Fruit fly (Drosophila melanogaster): Measurements from ENCODE around the gene CG34398.

Gene CG34398

DNA sequence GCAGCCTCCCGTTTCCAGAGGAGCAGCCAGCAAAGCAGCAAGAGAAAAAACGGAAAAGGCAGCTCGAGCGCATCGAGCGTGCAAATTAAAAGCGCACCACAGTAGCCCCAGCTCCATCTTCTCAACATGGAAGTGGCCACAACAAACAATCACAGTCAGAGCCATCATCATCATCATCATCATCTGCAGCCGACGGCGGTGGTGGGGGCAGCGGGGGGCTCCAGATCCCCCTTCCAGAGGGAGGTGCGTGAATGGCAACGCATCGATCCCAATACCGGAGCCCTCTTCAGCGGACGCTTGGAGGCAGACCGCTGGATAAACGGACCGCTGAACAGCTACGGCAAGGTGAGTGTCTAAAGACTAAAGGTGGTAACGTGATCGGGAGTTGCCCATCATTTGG is 17.1 kb downstream of the CG34398 start:
- TF ChIP-seq insv (optimal IDR thresholded peaks at IDR 0.05), result no peak
- no peak for TF ChIP-seq Myc (optimal IDR thresholded peaks at IDR 0.05)

- TF ChIP-seq ttk (optimal IDR thresholded peaks at IDR 0.05) (no peak), psq (optimal IDR thresholded peaks at IDR 0.05) (no peak), h (optimal IDR thresholded peaks at IDR 0.05) (no peak), Sin3A (optimal IDR thresholded peaks at IDR 0.05) (no peak), Myc (optimal IDR thresholded peaks at IDR 0.05) (no peak)
Measured at dm6 chr2L:8919638-8920037, 21.1 kb downstream of the CG34398 start.

DNA sequence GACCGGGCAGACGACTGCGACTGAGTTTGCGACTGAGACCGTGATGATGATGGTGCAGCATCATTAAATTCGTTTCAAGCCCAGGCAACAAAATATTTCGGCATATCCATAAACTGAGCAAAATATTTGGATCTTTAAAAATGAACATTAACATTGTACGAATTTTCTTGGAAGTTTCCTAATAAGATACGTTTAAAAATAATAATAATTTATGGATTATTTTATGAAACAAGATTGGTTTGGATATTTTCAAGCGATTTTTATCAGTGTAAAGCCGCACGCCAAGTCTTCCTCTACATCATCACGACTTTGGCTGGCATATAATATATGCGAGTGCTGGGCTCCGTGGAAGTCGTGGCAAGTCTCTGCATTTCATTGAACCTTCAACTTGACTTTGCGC is 21.7 kb downstream of the CG34398 start:
- TF ChIP-seq insv (optimal IDR thresholded peaks at IDR 0.05) (no peak), Myc (optimal IDR thresholded peaks at IDR 0.05) (no peak)

DNA sequence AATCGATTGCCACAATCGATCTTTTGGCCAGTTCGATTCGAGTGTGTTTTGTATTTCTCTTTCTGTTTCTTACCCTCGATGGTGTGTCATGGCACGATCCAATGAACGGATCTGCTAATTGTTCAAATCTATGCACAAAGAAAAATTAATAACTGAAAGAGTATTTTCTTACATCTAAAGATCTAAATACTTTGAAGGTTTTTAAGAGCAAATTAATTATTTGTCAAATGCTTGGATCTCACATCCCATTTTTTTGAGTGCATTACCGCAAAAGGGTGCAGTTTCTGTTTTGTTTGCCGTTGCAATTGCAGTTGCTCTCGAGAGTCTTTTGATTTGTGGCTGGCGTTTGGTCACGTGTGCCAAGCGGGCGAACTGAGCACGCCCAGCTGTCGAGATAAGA is 23.3 kb downstream of the CG34398 start:
- no peak for TF ChIP-seq ttk (optimal IDR thresholded peaks at IDR 0.05)
- TF ChIP-seq psq (optimal IDR thresholded peaks at IDR 0.05), result no peak
- TF ChIP-seq Sin3A (optimal IDR thresholded peaks at IDR 0.05), result no peak
- no peak for TF ChIP-seq insv (optimal IDR thresholded peaks at IDR 0.05)
- TF ChIP-seq h (optimal IDR thresholded peaks at IDR 0.05), result no peak
- TF ChIP-seq Myc (optimal IDR thresholded peaks at IDR 0.05), result no peak

DNA sequence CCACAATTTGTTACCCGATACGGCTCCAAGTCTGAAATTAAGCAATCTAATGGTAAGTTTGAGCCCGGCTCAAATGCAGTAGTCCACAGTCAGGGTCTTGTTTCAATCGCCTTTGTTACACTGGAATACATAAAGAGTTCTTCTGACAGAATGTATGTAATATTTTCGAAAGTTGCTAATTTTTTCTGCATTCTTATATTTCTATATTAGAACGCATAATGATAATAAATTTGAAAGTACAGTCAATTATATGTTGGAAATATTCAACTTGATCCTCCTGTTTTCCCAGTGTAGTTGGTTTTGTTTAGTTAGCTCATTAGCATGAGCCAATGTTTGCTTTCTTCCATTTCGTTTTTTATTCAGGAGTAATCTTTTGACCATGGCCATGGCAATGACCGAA is 24.8 kb downstream of the CG34398 start:
- TF ChIP-seq Myc (optimal IDR thresholded peaks at IDR 0.05) (no peak), insv (optimal IDR thresholded peaks at IDR 0.05) (no peak), h (optimal IDR thresholded peaks at IDR 0.05) (no peak), ttk (optimal IDR thresholded peaks at IDR 0.05) (no peak), Sin3A (optimal IDR thresholded peaks at IDR 0.05) (no peak), psq (optimal IDR thresholded peaks at IDR 0.05) (no peak)

DNA sequence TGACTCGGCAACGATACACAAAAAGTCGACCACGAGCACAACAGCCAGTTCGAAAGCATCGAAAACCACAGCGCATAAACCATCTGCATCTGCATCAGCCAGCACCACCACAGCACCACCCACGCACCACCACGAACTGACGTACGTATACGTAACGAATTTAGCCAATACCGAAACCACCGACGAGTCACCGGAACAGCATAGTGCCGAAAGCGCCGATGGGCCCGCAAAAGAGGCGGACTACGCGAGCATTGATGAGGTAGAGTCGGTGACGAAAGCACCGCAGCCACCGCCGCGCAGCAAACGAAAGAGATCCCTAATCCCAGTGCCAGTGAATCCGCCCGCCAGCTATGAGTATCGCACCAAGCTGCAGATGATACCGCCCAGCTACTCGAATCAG is 32.6 kb downstream of the CG34398 start:
- no peak for TF ChIP-seq psq (optimal IDR thresholded peaks at IDR 0.05)
- no peak for TF ChIP-seq insv (optimal IDR thresholded peaks at IDR 0.05)

DNA sequence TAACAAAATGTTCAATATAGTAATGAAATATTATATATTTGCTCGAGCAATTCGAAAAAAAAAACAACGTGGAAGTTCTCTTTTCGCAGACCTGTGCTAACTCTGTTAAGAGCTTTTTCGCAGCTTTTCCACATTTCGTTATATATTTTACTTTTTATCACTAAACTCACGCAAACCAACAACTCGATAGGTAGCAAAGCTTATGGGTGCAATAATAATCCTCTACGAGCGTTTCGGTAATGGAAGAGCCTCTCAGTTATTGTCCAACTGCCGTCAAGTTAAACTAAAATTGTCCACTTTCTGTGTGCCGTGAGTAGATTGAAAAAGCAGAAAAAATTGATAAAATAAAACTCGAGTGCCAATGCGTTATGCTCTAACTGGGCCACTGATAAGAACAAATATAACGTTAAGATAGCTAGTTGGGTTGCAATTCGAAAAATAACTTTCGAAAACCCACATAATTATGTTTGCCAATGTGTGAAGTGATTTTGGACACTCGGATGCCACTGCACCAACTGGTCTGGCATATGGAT is 35.2 kb downstream of the CG34398 start, which contains the start of gene Tsp29Fa:
Gene Tsp29Fa, plus strand, starts transcription at position 253 of the 533 bp plus-strand sequence.
- TF ChIP-seq ttk (optimal IDR thresholded peaks at IDR 0.05) (no peak), h (optimal IDR thresholded peaks at IDR 0.05) (no peak), Myc (optimal IDR thresholded peaks at IDR 0.05) (no peak)

- TF ChIP-seq psq (optimal IDR thresholded peaks at IDR 0.05), result no peak
- no peak for TF ChIP-seq insv (optimal IDR thresholded peaks at IDR 0.05)
- no peak for TF ChIP-seq Myc (optimal IDR thresholded peaks at IDR 0.05)
- TF ChIP-seq ttk (optimal IDR thresholded peaks at IDR 0.05), result no peak
- no peak for TF ChIP-seq h (optimal IDR thresholded peaks at IDR 0.05)
- no peak for TF ChIP-seq Sin3A (optimal IDR thresholded peaks at IDR 0.05)
Measured at dm6 chr2L:8937003-8937402, 38.4 kb downstream of the CG34398 start, which contains the start of gene Tsp29Fb. Tsp29Fb (plus strand) TSS chr2L:8937390.

- TF ChIP-seq insv (optimal IDR thresholded peaks at IDR 0.05) (no peak), Sin3A (optimal IDR thresholded peaks at IDR 0.05) (no peak), Myc (optimal IDR thresholded peaks at IDR 0.05) (no peak), ttk (optimal IDR thresholded peaks at IDR 0.05) (no peak), h (optimal IDR thresholded peaks at IDR 0.05) (no peak), psq (optimal IDR thresholded peaks at IDR 0.05) (no peak)
Measured at dm6 chr2L:8937837-8938413, 39.3 kb downstream of the CG34398 start.

- TF ChIP-seq Myc (optimal IDR thresholded peaks at IDR 0.05) (no peak), Sin3A (optimal IDR thresholded peaks at IDR 0.05) (no peak), h (optimal IDR thresholded peaks at IDR 0.05) (no peak), insv (optimal IDR thresholded peaks at IDR 0.05) (no peak), ttk (optimal IDR thresholded peaks at IDR 0.05) (no peak), psq (optimal IDR thresholded peaks at IDR 0.05) (no peak)
Measured at dm6 chr2L:8940680-8941079, 42.1 kb downstream of the CG34398 start.

DNA sequence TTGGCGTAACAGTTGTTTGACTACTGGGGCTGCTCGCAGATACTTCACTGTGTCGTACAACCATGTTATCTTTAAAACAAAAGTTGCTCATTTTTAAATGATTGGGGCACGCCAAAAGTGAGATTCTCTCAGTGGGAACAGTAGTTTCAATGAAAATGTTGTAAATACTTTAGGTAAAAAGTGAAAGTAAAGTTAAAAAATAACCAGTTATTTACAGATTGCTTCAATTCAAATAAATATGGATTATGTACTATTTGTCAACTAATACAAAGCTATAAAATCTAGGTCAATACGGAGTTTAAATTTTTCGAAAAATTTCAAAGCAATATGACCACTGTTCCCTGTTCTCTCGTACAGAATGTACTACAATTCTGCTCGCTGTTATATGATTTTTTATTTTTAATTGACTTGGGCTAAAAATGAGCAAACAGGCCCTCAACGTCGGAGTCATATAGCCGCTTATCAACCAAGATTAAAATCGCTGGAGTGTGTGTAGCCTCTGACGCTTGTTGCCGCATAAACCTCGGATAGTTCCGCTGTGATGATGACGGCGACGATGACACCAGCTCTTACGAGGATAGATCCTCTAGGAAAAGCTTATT is 43.3 kb downstream of the CG34398 start, which contains the start of gene Argl:
Gene Argl, minus strand, starts transcription at position 370 of the 602 bp plus-strand sequence.
- TF ChIP-seq Sin3A (optimal IDR thresholded peaks at IDR 0.05) (no peak), h (optimal IDR thresholded peaks at IDR 0.05) (no peak), insv (optimal IDR thresholded peaks at IDR 0.05) (no peak), Myc (optimal IDR thresholded peaks at IDR 0.05) (no peak), psq (optimal IDR thresholded peaks at IDR 0.05) (no peak), ttk (optimal IDR thresholded peaks at IDR 0.05) (no peak)

dm6 chr2L:8943110-8943509 is 44.5 kb downstream of the CG34398 start, which contains the start of gene CG9515:
CG9515 (minus strand) TSS chr2L:8943257.
- TF ChIP-seq h (optimal IDR thresholded peaks at IDR 0.05) (no peak), Sin3A (optimal IDR thresholded peaks at IDR 0.05) (no peak), ttk (optimal IDR thresholded peaks at IDR 0.05) (no peak), insv (optimal IDR thresholded peaks at IDR 0.05) (no peak), psq (optimal IDR thresholded peaks at IDR 0.05) (no peak), Myc (optimal IDR thresholded peaks at IDR 0.05) (no peak)

DNA sequence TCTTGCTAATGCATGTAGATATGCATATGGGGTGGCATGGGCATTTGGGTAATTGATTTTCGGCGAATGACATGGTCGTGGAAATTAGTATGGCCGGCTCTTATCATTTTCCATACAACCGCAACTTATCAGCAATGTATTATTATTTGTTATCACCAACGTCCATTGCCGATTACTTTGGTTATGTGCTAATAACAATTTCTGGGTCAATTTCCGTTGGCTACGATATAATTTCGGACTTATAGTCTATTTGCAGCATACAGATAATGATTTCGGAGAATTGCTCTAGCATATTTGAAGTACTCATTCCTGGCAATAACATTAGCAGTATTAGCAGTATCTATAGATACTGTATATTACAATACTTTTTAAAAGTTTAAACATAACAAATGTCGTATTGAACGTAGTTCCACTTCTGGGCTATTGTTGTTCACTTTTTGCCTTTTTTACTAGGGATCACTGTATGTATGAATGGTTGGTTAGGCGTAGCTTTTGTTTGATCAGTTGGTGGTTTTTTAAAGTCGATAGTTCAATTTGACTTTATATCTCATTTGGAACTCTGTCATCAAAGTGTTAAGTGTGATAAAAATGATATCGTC is 48.2 kb downstream of the CG34398 start, which contains the start of gene CG46397:
Gene CG46397, plus strand, starts transcription at position 549 of the 599 bp plus-strand sequence.
- no peak for TF ChIP-seq psq (optimal IDR thresholded peaks at IDR 0.05)
- no peak for TF ChIP-seq h (optimal IDR thresholded peaks at IDR 0.05)
- no peak for TF ChIP-seq Myc (optimal IDR thresholded peaks at IDR 0.05)
- TF ChIP-seq Sin3A (optimal IDR thresholded peaks at IDR 0.05), result no peak
- no peak for TF ChIP-seq ttk (optimal IDR thresholded peaks at IDR 0.05)
- no peak for TF ChIP-seq insv (optimal IDR thresholded peaks at IDR 0.05)
